1 fruit fly cellular context compared by ENCODE assay signal in the genomic region with DNA sequence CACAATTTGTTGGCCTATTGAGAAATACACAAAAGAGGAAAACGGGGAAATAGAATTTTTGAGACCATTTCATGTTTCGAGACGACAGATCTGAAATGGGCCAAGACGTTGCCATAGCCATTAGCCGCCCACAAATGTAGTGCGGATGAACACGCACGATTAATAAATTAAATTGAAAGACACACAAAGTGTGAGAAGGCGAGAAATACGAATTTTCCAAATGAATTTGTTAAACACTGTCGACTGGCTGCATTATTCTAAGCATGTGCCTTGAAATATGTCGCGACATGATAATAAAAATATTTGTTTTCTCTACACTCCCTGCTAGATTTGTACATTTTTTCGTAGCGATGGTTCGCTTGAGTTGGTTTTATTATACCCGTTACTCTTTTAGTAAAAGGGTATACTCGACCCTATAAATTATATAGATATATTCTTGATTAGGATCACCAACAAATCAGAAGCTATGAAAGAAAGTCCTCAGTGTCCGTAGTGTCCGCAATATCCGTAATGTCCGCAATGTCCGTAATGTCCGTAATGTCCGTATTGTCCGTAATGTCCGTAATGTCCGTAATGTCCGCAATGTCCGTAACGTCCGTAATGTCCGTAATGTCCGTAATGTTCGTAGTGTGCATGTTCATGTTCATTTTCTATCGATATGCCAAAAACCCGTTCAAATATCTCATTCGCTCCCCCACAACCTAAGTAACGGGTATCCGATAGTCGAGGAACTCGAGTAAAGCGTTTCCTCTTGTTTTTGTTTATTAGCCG.
A peak's percentile ranks its signal among the peaks of the same experiment; 100 is the strongest.
TF ChIP-seq lines count a peak whose summit lies in the region.

No protein-coding gene starts in this region.

TF ChIP-seq in whole organism, embryonic, 481 proteins besides CTCF, POLR2A, EP300 and RAD21 (continued from another document and continues in another):
- TF ChIP-seq Taf1 (GFP tag; IDR thresholded peaks at IDR 0.05; lab: Robert Waterston, UW) (no peak; the same call in 1 of the 2 replicates), insv (GFP tag; optimal IDR thresholded peaks at IDR 0.05; lab: Kevin White, UChicago) (no peak), CG13894 (tag; optimal IDR thresholded peaks at IDR 0.05; lab: Kevin White, UChicago) (no peak), hb (GFP tag; IDR thresholded peaks at IDR 0.05; lab: Robert Waterston, UW; ENCODE audit: partially characterized antibody) (no peak), ro (GFP tag; IDR thresholded peaks at IDR 0.05; lab: Robert Waterston, UW) (no peak), CG4854 (GFP tag; optimal IDR thresholded peaks at IDR 0.05; lab: Kevin White, UChicago) (no peak), CoRest (tag; optimal IDR thresholded peaks at IDR 0.05; lab: Kevin White, UChicago) (peak; percentile 59), p53 (GFP tag; optimal IDR thresholded peaks at IDR 0.05; lab: Kevin White, UChicago) (no peak), eyg (GFP tag; optimal IDR thresholded peaks at IDR 0.05; lab: Kevin White, UChicago) (peak; percentile 8), CG4707 (GFP tag; optimal IDR thresholded peaks at IDR 0.05; lab: Kevin White, UChicago) (no peak), CG12236 (GFP tag; optimal IDR thresholded peaks at IDR 0.05; lab: Kevin White, UChicago) (no peak), sd (tag; optimal IDR thresholded peaks at IDR 0.05; lab: Kevin White, UChicago) (peak; percentile 91), Sox100B (GFP tag; optimal IDR thresholded peaks at IDR 0.05; lab: Kevin White, UChicago) (peak; percentile 60), ken (GFP tag; IDR thresholded peaks at IDR 0.05; lab: Robert Waterston, UW) (no peak), CG5180 (GFP tag; optimal IDR thresholded peaks at IDR 0.05; lab: Kevin White, UChicago) (no peak), CG7357 (GFP tag; IDR thresholded peaks at IDR 0.05; lab: Robert Waterston, UW) (no peak), scrt (GFP tag; optimal IDR thresholded peaks at IDR 0.05; lab: Kevin White, UChicago) (no peak), CkIIα-i1 (GFP tag; IDR thresholded peaks at IDR 0.05; lab: Robert Waterston, UW) (no peak), corto (GFP tag; optimal IDR thresholded peaks at IDR 0.05; lab: Kevin White, UChicago) (no peak), CG18011 (GFP tag; optimal IDR thresholded peaks at IDR 0.05; lab: Kevin White, UChicago) (no peak), Dip2 (GFP tag; IDR thresholded peaks at IDR 0.05; lab: Robert Waterston, UW) (no peak), Tbp (GFP tag; optimal IDR thresholded peaks at IDR 0.05; lab: Kevin White, UChicago) (no peak), Oaz (GFP tag; IDR thresholded peaks at IDR 0.05; lab: Robert Waterston, UW) (no peak), HmgZ (tag; optimal IDR thresholded peaks at IDR 0.05; lab: Kevin White, UChicago) (no peak), maf-S (GFP tag; optimal IDR thresholded peaks at IDR 0.05; lab: Kevin White, UChicago) (no peak), CG1603 (tag; optimal IDR thresholded peaks at IDR 0.05; lab: Kevin White, UChicago) (peak; percentile 30), lilli (GFP tag; optimal IDR thresholded peaks at IDR 0.05; lab: Kevin White, UChicago) (peak; percentile 52), jing (GFP tag; optimal IDR thresholded peaks at IDR 0.05; lab: Kevin White, UChicago) (no peak), Dek (tag; optimal IDR thresholded peaks at IDR 0.05; lab: Kevin White, UChicago) (no peak), CG17568 (GFP tag; optimal IDR thresholded peaks at IDR 0.05; lab: Kevin White, UChicago) (no peak), MTF-1 (GFP tag; optimal IDR thresholded peaks at IDR 0.05; lab: Kevin White, UChicago; ENCODE audit: borderline replicate concordance) (no peak), aop (GFP tag; IDR thresholded peaks at IDR 0.05; lab: Robert Waterston, UW) (no peak), Med (GFP tag; lab: Kevin White, UChicago) (peak; percentile 70), Max (GFP tag; optimal IDR thresholded peaks at IDR 0.05; lab: Kevin White, UChicago) (peak; percentile 8), dpn (GFP tag; optimal IDR thresholded peaks at IDR 0.05; lab: Kevin White, UChicago) (peak; percentile 17 to 19), B-H1 (GFP tag; IDR thresholded peaks at IDR 0.05; lab: Robert Waterston, UW) (no peak), D (optimal IDR thresholded peaks at IDR 0.05; lab: Kevin White, UChicago) (no peak), D (GFP tag; optimal IDR thresholded peaks at IDR 0.05; lab: Kevin White, UChicago) (peak; percentile 15), Xbp1 (GFP tag; optimal IDR thresholded peaks at IDR 0.05; lab: Kevin White, UChicago) (peak; percentile 38), run (tag; optimal IDR thresholded peaks at IDR 0.05; lab: Kevin White, UChicago) (no peak), al (GFP tag; IDR thresholded peaks at IDR 0.05; lab: Robert Waterston, UW) (no peak), CG16863 (GFP tag; optimal IDR thresholded peaks at IDR 0.05; lab: Kevin White, UChicago) (peak; percentile 45), exex (tag; optimal IDR thresholded peaks at IDR 0.05; lab: Kevin White, UChicago) (no peak), pho (GFP tag; optimal IDR thresholded peaks at IDR 0.05; lab: Kevin White, UChicago) (no peak), NfI (GFP tag; optimal IDR thresholded peaks at IDR 0.05; lab: Kevin White, UChicago) (peak; percentile 6), PHDP (tag; optimal IDR thresholded peaks at IDR 0.05; lab: Kevin White, UChicago) (peak; percentile 7), CG10654 (GFP tag; optimal IDR thresholded peaks at IDR 0.05; lab: Kevin White, UChicago) (peak; percentile 50), CG12659 (GFP tag; optimal IDR thresholded peaks at IDR 0.05; lab: Kevin White, UChicago) (peak; percentile 31), lola (GFP tag; optimal IDR thresholded peaks at IDR 0.05; lab: Kevin White, UChicago) (peak in 1 of 3 experiments; percentile 15), stc (GFP tag; IDR thresholded peaks at IDR 0.05; lab: Robert Waterston, UW) (no peak), Awh (GFP tag; IDR thresholded peaks at IDR 0.05; lab: Robert Waterston, UW) (0 out of 2 replicates have a peak, but pooled peaks have one; percentile 30), tna (GFP tag; IDR thresholded peaks at IDR 0.05; lab: Robert Waterston, UW; ENCODE audit: partially characterized antibody) (no peak), CG14014 (GFP tag; IDR thresholded peaks at IDR 0.05; lab: Robert Waterston, UW) (0 out of 2 replicates have a peak, but pooled peaks have one; percentile 20), CG7745 (tag; optimal IDR thresholded peaks at IDR 0.05; lab: Kevin White, UChicago) (no peak), zen (tag; optimal IDR thresholded peaks at IDR 0.05; lab: Kevin White, UChicago) (no peak), CG1233 (GFP tag; optimal IDR thresholded peaks at IDR 0.05; lab: Kevin White, UChicago) (peak; percentile 23), CG2875 (GFP tag; optimal IDR thresholded peaks at IDR 0.05; lab: Kevin White, UChicago) (no peak), zen2 (GFP tag; IDR thresholded peaks at IDR 0.05; lab: Robert Waterston, UW; ENCODE audit: partially characterized antibody) (no peak), pan (optimal IDR thresholded peaks at IDR 0.05; lab: Kevin White, UChicago) (no peak), pan (GFP tag; optimal IDR thresholded peaks at IDR 0.05 in 1 of 2, IDR thresholded peaks at IDR 0.05 in 1 of 2) (peak in 1 of 2 experiments; percentile 45), sima (GFP tag; optimal IDR thresholded peaks at IDR 0.05; lab: Kevin White, UChicago) (no peak), CG31365 (tag; optimal IDR thresholded peaks at IDR 0.05; lab: Kevin White, UChicago) (no peak), CG2678 (tag; optimal IDR thresholded peaks at IDR 0.05; lab: Kevin White, UChicago) (peak; percentile 72), CG11398 (GFP tag; optimal IDR thresholded peaks at IDR 0.05; lab: Kevin White, UChicago) (no peak), CG15479 (GFP tag; optimal IDR thresholded peaks at IDR 0.05; lab: Kevin White, UChicago) (no peak), tio (GFP tag; optimal IDR thresholded peaks at IDR 0.05; lab: Kevin White, UChicago) (peak; percentile 46), ATbp (GFP tag; optimal IDR thresholded peaks at IDR 0.05; lab: Kevin White, UChicago) (no peak), Poxn (GFP tag; IDR thresholded peaks at IDR 0.05; lab: Robert Waterston, UW) (0 out of 2 replicates have a peak, but pooled peaks have one; percentile 25), Usf (GFP tag; optimal IDR thresholded peaks at IDR 0.05; lab: Kevin White, UChicago) (peak; percentile 26), CG5953 (GFP tag; IDR thresholded peaks at IDR 0.05; lab: Robert Waterston, UW) (no peak), CG2199 (GFP tag; IDR thresholded peaks at IDR 0.05; lab: Robert Waterston, UW) (no peak), inv (GFP tag; IDR thresholded peaks at IDR 0.05; lab: Robert Waterston, UW; ENCODE audit: partially characterized antibody) (peak; percentile 42; the same call in 1 of the 2 replicates), twi (tag; optimal IDR thresholded peaks at IDR 0.05; lab: Kevin White, UChicago) (no peak), psq (GFP tag; optimal IDR thresholded peaks at IDR 0.05; lab: Kevin White, UChicago) (no peak), CG12155 (GFP tag; optimal IDR thresholded peaks at IDR 0.05; lab: Kevin White, UChicago) (no peak), CG17829 (tag; optimal IDR thresholded peaks at IDR 0.05; lab: Kevin White, UChicago) (peak; percentile 33), fd96Cb (tag; optimal IDR thresholded peaks at IDR 0.05; lab: Kevin White, UChicago) (peak; percentile 49), toy (GFP tag; IDR thresholded peaks at IDR 0.05; lab: Robert Waterston, UW) (no peak), zf30C (GFP tag; optimal IDR thresholded peaks at IDR 0.05; lab: Kevin White, UChicago) (no peak), sisA (GFP tag; IDR thresholded peaks at IDR 0.05; lab: Robert Waterston, UW) (no peak), CG8388 (GFP tag; optimal IDR thresholded peaks at IDR 0.05; lab: Kevin White, UChicago) (no peak), GATAe (GFP tag; conservative IDR thresholded peaks at IDR 0.05; lab: Robert Waterston, UW) (no peak), Ets97D (GFP tag; optimal IDR thresholded peaks at IDR 0.05; lab: Kevin White, UChicago) (no peak), CG10147 (GFP tag; optimal IDR thresholded peaks at IDR 0.05; lab: Kevin White, UChicago) (no peak), CG8359 (GFP tag; optimal IDR thresholded peaks at IDR 0.05; lab: Kevin White, UChicago; ENCODE audit: borderline replicate concordance) (no peak), CG12219 (GFP tag; optimal IDR thresholded peaks at IDR 0.05; lab: Kevin White, UChicago) (no peak), dmrt11E (tag; optimal IDR thresholded peaks at IDR 0.05; lab: Kevin White, UChicago) (peak; percentile 25), Scr (GFP tag; IDR thresholded peaks at IDR 0.05; lab: Robert Waterston, UW; ENCODE audit: partially characterized antibody) (no peak), Blimp-1 (GFP tag; optimal IDR thresholded peaks at IDR 0.05; lab: Kevin White, UChicago) (peak; percentile 39), CG11723 (GFP tag; optimal IDR thresholded peaks at IDR 0.05; lab: Kevin White, UChicago) (peak; percentile 11), ci (GFP tag; IDR thresholded peaks at IDR 0.05; lab: Robert Waterston, UW) (no peak), fd3F (GFP tag; optimal IDR thresholded peaks at IDR 0.05; lab: Kevin White, UChicago) (no peak), CHES-1-like (GFP tag; optimal IDR thresholded peaks at IDR 0.05; lab: Kevin White, UChicago) (no peak), CG13424 (tag; optimal IDR thresholded peaks at IDR 0.05; lab: Kevin White, UChicago) (peak; percentile 32), cato (GFP tag; optimal IDR thresholded peaks at IDR 0.05; lab: Kevin White, UChicago; ENCODE audit: borderline replicate concordance) (no peak), HmgD (GFP tag; optimal IDR thresholded peaks at IDR 0.05; lab: Kevin White, UChicago) (no peak), CG7963 (GFP tag; IDR thresholded peaks at IDR 0.05; lab: Robert Waterston, UW; ENCODE audit: partially characterized antibody) (no peak), slou (GFP tag; optimal IDR thresholded peaks at IDR 0.05; lab: Kevin White, UChicago) (no peak), Adf1 (GFP tag; IDR thresholded peaks at IDR 0.05; lab: Robert Waterston, UW) (no peak), Antp (GFP tag; optimal IDR thresholded peaks at IDR 0.05; lab: Kevin White, UChicago) (no peak), CG11504 (tag; optimal IDR thresholded peaks at IDR 0.05; lab: Kevin White, UChicago) (peak; percentile 51), sqz (GFP tag; optimal IDR thresholded peaks at IDR 0.05; lab: Kevin White, UChicago) (no peak), Dref (GFP tag; IDR thresholded peaks at IDR 0.05; lab: Robert Waterston, UW) (no peak), salm (tag; optimal IDR thresholded peaks at IDR 0.05; lab: Kevin White, UChicago) (no peak), grau (tag; optimal IDR thresholded peaks at IDR 0.05; lab: Kevin White, UChicago) (peak; percentile 50), sob (GFP tag; IDR thresholded peaks at IDR 0.05; lab: Robert Waterston, UW) (peak; percentile 34; the same call in 1 of the 2 replicates), vvl (GFP tag; IDR thresholded peaks at IDR 0.05; lab: Robert Waterston, UW) (0 out of 2 replicates have a peak, but pooled peaks have one; percentile 9), Mes4 (GFP tag; optimal IDR thresholded peaks at IDR 0.05; lab: Kevin White, UChicago) (peak; percentile 19), Rfx (GFP tag; IDR thresholded peaks at IDR 0.05; lab: Robert Waterston, UW) (peak; percentile 54), CG9797 (GFP tag; optimal IDR thresholded peaks at IDR 0.05; lab: Kevin White, UChicago) (no peak), CG10959 (GFP tag; IDR thresholded peaks at IDR 0.05; lab: Robert Waterston, UW) (no peak), HHEX (GFP tag; optimal IDR thresholded peaks at IDR 0.05; lab: Kevin White, UChicago) (peak; percentile 36), CG7839 (tag; optimal IDR thresholded peaks at IDR 0.05; lab: Kevin White, UChicago) (peak; percentile 71), CG4424 (GFP tag; optimal IDR thresholded peaks at IDR 0.05; lab: Kevin White, UChicago) (peak; percentile 59), CG7271 (tag; optimal IDR thresholded peaks at IDR 0.05; lab: Kevin White, UChicago) (no peak), pb (GFP tag; optimal IDR thresholded peaks at IDR 0.05; lab: Kevin White, UChicago) (peak; percentile 3), hth (optimal IDR thresholded peaks at IDR 0.05; lab: Kevin White, UChicago) (no peak), stwl (tag; optimal IDR thresholded peaks at IDR 0.05; lab: Kevin White, UChicago) (no peak), gt (GFP tag; IDR thresholded peaks at IDR 0.05; lab: Robert Waterston, UW) (peak; percentile 18; the same call in 1 of the 2 replicates), Ssrp (tag; optimal IDR thresholded peaks at IDR 0.05; lab: Kevin White, UChicago) (peak; percentile 42), nerfin-1 (tag; optimal IDR thresholded peaks at IDR 0.05; lab: Kevin White, UChicago) (peak; percentile 5), CG13296 (GFP tag; optimal IDR thresholded peaks at IDR 0.05; lab: Kevin White, UChicago) (no peak), CG34224 (GFP tag; IDR thresholded peaks at IDR 0.05; lab: Robert Waterston, UW; ENCODE audit: partially characterized antibody) (no peak), E2f2 (GFP tag; IDR thresholded peaks at IDR 0.05; lab: Robert Waterston, UW) (no peak)
